Fruit fly (Drosophila melanogaster): Measurements from ENCODE around the gene Ndc1.
A peak's percentile ranks its signal among the peaks of the same experiment; 100 is the strongest.

Gene Ndc1

dm6 chr3R:23924200-23924599, at the start of gene Ndc1 (continued):
- peak; percentile 70 for TF ChIP-seq MBD-R2 (GFP tag; IDR thresholded peaks at IDR 0.05)
- no peak for TF ChIP-seq Oli (tag; optimal IDR thresholded peaks at IDR 0.05)
- peak; percentile 72; the same call in 1 of the 4 replicates for TF ChIP-seq chinmo (GFP tag; IDR thresholded peaks at IDR 0.05; ENCODE audit: partially characterized antibody)
- no peak for TF ChIP-seq CG5245 (GFP tag; optimal IDR thresholded peaks at IDR 0.05)
- peak; percentile 100 for TF ChIP-seq CG17568 (GFP tag; optimal IDR thresholded peaks at IDR 0.05)
- no peak for TF ChIP-seq ham (GFP tag; IDR thresholded peaks at IDR 0.05)
- peak; percentile 32 for TF ChIP-seq CG14710 (tag; optimal IDR thresholded peaks at IDR 0.05)
- no peak for TF ChIP-seq Meics (GFP tag; optimal IDR thresholded peaks at IDR 0.05)
- no peak for TF ChIP-seq sd (tag; optimal IDR thresholded peaks at IDR 0.05)
- no peak for TF ChIP-seq CG8388 (GFP tag; optimal IDR thresholded peaks at IDR 0.05)
- TF ChIP-seq Dll (GFP tag; IDR thresholded peaks at IDR 0.05; ENCODE audit: partially characterized antibody) = peak; percentile 47; the same call in 2 of the 4 replicates
- no peak for TF ChIP-seq HmgD (GFP tag; optimal IDR thresholded peaks at IDR 0.05)
- TF ChIP-seq tio (GFP tag; optimal IDR thresholded peaks at IDR 0.05) = no peak
- TF ChIP-seq CG15514 (GFP tag; optimal IDR thresholded peaks at IDR 0.05) = peak; percentile 25
- TF ChIP-seq pan (optimal IDR thresholded peaks at IDR 0.05) = no peak
- TF ChIP-seq pan (GFP tag; optimal IDR thresholded peaks at IDR 0.05 in 1 of 2, IDR thresholded peaks at IDR 0.05 in 1 of 2) = no peak
- no peak for TF ChIP-seq gcm (GFP tag; optimal IDR thresholded peaks at IDR 0.05)
- no peak for TF ChIP-seq CG17912 (GFP tag; optimal IDR thresholded peaks at IDR 0.05)
- TF ChIP-seq CG12744 (GFP tag; optimal IDR thresholded peaks at IDR 0.05) = no peak
- peak; percentile 27; the same call in 1 of the 2 replicates for TF ChIP-seq Scr (GFP tag; IDR thresholded peaks at IDR 0.05; ENCODE audit: partially characterized antibody)
- TF ChIP-seq luna (GFP tag; optimal IDR thresholded peaks at IDR 0.05) = no peak
- TF ChIP-seq amos (GFP tag; IDR thresholded peaks at IDR 0.05; ENCODE audit: partially characterized antibody) = peak; percentile 15; the same call in 1 of the 2 replicates
- TF ChIP-seq CG11723 (GFP tag; optimal IDR thresholded peaks at IDR 0.05) = no peak
- no peak for TF ChIP-seq Chrac-16 (GFP tag; optimal IDR thresholded peaks at IDR 0.05)
- TF ChIP-seq lmd (GFP tag; IDR thresholded peaks at IDR 0.05) = no peak
- TF ChIP-seq sisA (GFP tag; IDR thresholded peaks at IDR 0.05) = no peak
- no peak for TF ChIP-seq fd102C (GFP tag; optimal IDR thresholded peaks at IDR 0.05)

dm6 chr3R:23874752-23875151, 49.4 kb upstream of the Ndc1 start:
- TF ChIP-seq pfk (GFP tag; optimal IDR thresholded peaks at IDR 0.05) (no peak), esg (GFP tag; conservative IDR thresholded peaks at IDR 0.05) (no peak), unpg (GFP tag; optimal IDR thresholded peaks at IDR 0.05) (no peak), Hr78 (GFP tag; optimal IDR thresholded peaks at IDR 0.05) (peak in 1 of 2 experiments; percentile 70), p53 (GFP tag; optimal IDR thresholded peaks at IDR 0.05) (no peak), dmrt11E (tag; optimal IDR thresholded peaks at IDR 0.05) (no peak), sqz (GFP tag; optimal IDR thresholded peaks at IDR 0.05) (no peak), rib (GFP tag; IDR thresholded peaks at IDR 0.05) (no peak)

dm6 chr3R:23876699-23877098, 47.5 kb upstream of the Ndc1 start:
- TF ChIP-seq sd (tag; optimal IDR thresholded peaks at IDR 0.05) = peak; percentile 29
- 0 out of 2 replicates have a peak, but pooled peaks have one; percentile 29 for TF ChIP-seq Atf6 (GFP tag; IDR thresholded peaks at IDR 0.05)
- TF ChIP-seq Dek (tag; optimal IDR thresholded peaks at IDR 0.05) = no peak
- no peak for TF ChIP-seq NK7.1 (GFP tag; optimal IDR thresholded peaks at IDR 0.05)
- TF ChIP-seq BtbVII (GFP tag; optimal IDR thresholded peaks at IDR 0.05) = no peak
- no peak for TF ChIP-seq Fer3 (tag; optimal IDR thresholded peaks at IDR 0.05)
- TF ChIP-seq fd102C (GFP tag; optimal IDR thresholded peaks at IDR 0.05) = no peak
- TF ChIP-seq unpg (GFP tag; optimal IDR thresholded peaks at IDR 0.05) = peak; percentile 1
- TF ChIP-seq odd (GFP tag; optimal IDR thresholded peaks at IDR 0.05) = peak; percentile 23
- no peak for TF ChIP-seq Ssrp (tag; optimal IDR thresholded peaks at IDR 0.05)
- no peak for TF ChIP-seq Aef1 (GFP tag; IDR thresholded peaks at IDR 0.05)
- peak; percentile 17 for TF ChIP-seq PHDP (tag; optimal IDR thresholded peaks at IDR 0.05)
- no peak for TF ChIP-seq YL-1 (GFP tag; optimal IDR thresholded peaks at IDR 0.05)
- peak; percentile 9 for TF ChIP-seq CG2678 (tag; optimal IDR thresholded peaks at IDR 0.05)
- TF ChIP-seq Hr51 (GFP tag; optimal IDR thresholded peaks at IDR 0.05) = peak in 1 of 2 experiments; percentile 2
- TF ChIP-seq mirr (GFP tag; optimal IDR thresholded peaks at IDR 0.05) = peak; percentile 13
- no peak for TF ChIP-seq Hr3 (GFP tag; optimal IDR thresholded peaks at IDR 0.05)
